Fruit fly (Drosophila melanogaster): ENCODE results near the gene CG5895.

Gene CG5895

DNA sequence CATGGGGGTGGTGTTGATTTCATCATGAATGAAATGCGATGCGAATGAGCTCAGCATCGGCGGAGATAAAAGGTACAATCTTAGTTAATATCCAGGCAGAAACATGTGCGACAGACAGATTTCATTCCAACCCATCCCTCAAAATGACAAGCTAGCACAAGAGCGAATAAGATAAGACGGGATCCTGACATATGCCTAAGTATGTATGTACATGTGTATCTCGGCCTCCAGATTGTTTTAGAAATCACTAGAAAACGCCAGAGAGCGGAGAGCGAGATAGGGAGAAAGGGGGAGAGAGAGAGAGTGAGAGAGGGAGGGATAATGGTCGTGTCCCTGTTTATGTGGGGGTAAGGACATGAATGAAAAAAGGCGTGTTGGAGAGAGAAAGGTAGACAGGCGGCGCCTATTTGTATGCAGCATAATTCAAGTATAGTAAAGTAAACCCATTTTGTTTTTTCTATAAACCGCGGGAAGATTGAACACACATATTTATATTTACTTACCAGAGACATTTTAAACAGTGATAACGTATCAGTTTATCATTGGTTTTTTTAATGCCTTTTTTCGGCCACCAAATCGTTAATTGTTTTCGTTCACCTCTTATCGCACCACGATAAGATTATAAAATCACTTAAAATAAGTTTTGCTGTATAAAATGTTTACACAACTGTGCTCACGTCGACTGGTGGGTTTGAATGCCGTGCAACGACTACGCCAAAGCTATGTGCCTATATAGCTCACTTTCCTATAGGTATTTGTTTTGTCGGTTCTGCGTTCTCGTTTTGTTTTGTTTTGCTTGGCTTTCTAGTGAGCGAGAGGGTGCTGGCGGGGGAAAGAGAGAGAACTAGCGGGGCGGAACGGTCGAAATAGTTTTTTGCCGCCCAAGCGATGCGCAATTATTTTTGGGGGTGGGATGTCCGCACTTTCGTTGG is 14.9 kb downstream of the CG5895 start (continued):
- TF ChIP-seq ara (GFP tag; IDR thresholded peaks at IDR 0.05) (peak; percentile 40; the same call in 1 of the 2 replicates), HHEX (GFP tag; optimal IDR thresholded peaks at IDR 0.05) (peak; percentile 49), CG7963 (GFP tag; IDR thresholded peaks at IDR 0.05; ENCODE audit: partially characterized antibody) (no peak), Atf3 (GFP tag; optimal IDR thresholded peaks at IDR 0.05) (no peak), CG7745 (tag; optimal IDR thresholded peaks at IDR 0.05) (peak; percentile 22), CG18011 (GFP tag; optimal IDR thresholded peaks at IDR 0.05) (no peak), H2.0 (GFP tag; IDR thresholded peaks at IDR 0.05) (no peak), fru (optimal IDR thresholded peaks at IDR 0.05) (no peak), Dbx (GFP tag; IDR thresholded peaks at IDR 0.05) (peak; percentile 75), MTF-1 (GFP tag; optimal IDR thresholded peaks at IDR 0.05; ENCODE audit: borderline replicate concordance) (peak; percentile 47), Ssrp (tag; optimal IDR thresholded peaks at IDR 0.05) (no peak), ATbp (GFP tag; optimal IDR thresholded peaks at IDR 0.05) (peak; percentile 47), CG9437 (GFP tag; optimal IDR thresholded peaks at IDR 0.05) (no peak), fd102C (GFP tag; optimal IDR thresholded peaks at IDR 0.05) (no peak), Ada2b (GFP tag; IDR thresholded peaks at IDR 0.05) (0 out of 2 replicates have a peak, but pooled peaks have one; percentile 7), en (GFP tag; optimal IDR thresholded peaks at IDR 0.05) (peak; percentile 5), CG14014 (GFP tag; IDR thresholded peaks at IDR 0.05) (no peak; the same call in 1 of the 2 replicates), Six4 (GFP tag; optimal IDR thresholded peaks at IDR 0.05) (no peak), Sin3A (optimal IDR thresholded peaks at IDR 0.05) (no peak), tgo (GFP tag; IDR thresholded peaks at IDR 0.05) (no peak), jumu (GFP tag; optimal IDR thresholded peaks at IDR 0.05) (no peak), CG14441 (GFP tag; IDR thresholded peaks at IDR 0.05) (peak; percentile 12; the same call in 1 of the 2 replicates), Nf-YB (GFP tag; optimal IDR thresholded peaks at IDR 0.05) (peak; percentile 33), CG7928 (GFP tag; optimal IDR thresholded peaks at IDR 0.05) (no peak), Rx (GFP tag; IDR thresholded peaks at IDR 0.05) (no peak), run (tag; optimal IDR thresholded peaks at IDR 0.05) (peak; percentile 72), peb (GFP tag; IDR thresholded peaks at IDR 0.05) (no peak), prd (optimal IDR thresholded peaks at IDR 0.05) (no peak), prd (GFP tag; IDR thresholded peaks at IDR 0.05) (no peak), CG9876 (GFP tag; optimal IDR thresholded peaks at IDR 0.05) (no peak), CG10274 (GFP tag; optimal IDR thresholded peaks at IDR 0.05) (no peak), CG3995 (GFP tag; optimal IDR thresholded peaks at IDR 0.05) (no peak), yki (optimal IDR thresholded peaks at IDR 0.05) (peak; percentile 51), Oli (tag; optimal IDR thresholded peaks at IDR 0.05) (no peak), CG4820 (GFP tag; optimal IDR thresholded peaks at IDR 0.05) (no peak), CG6272 (GFP tag; IDR thresholded peaks at IDR 0.05) (no peak), Doc2 (GFP tag; IDR thresholded peaks at IDR 0.05) (no peak), gcm (GFP tag; optimal IDR thresholded peaks at IDR 0.05) (peak; percentile 21), crol (GFP tag; IDR thresholded peaks at IDR 0.05) (peak; percentile 98), maf-S (GFP tag; optimal IDR thresholded peaks at IDR 0.05) (no peak), nmo (GFP tag; optimal IDR thresholded peaks at IDR 0.05) (no peak), CG31441 (GFP tag; IDR thresholded peaks at IDR 0.05) (peak; percentile 38; the same call in 1 of the 2 replicates), CG12391 (tag; optimal IDR thresholded peaks at IDR 0.05) (peak; percentile 22), Asciz (GFP tag; optimal IDR thresholded peaks at IDR 0.05) (peak; percentile 47), Hsf (GFP tag; optimal IDR thresholded peaks at IDR 0.05) (no peak), HLH54F (GFP tag; optimal IDR thresholded peaks at IDR 0.05) (no peak), CG12659 (GFP tag; optimal IDR thresholded peaks at IDR 0.05) (peak; percentile 40), Dll (GFP tag; IDR thresholded peaks at IDR 0.05; ENCODE audit: partially characterized antibody) (no peak), B-H1 (GFP tag; IDR thresholded peaks at IDR 0.05) (no peak), Nf-YA (GFP tag; IDR thresholded peaks at IDR 0.05) (no peak)
